Worm (Caenorhabditis elegans) whole organism, L1 larva: ENCODE results near the gene col-85.

Experiments used
- efl-1 ChIP-seq, 4 experiments: fragments of 150-350 bp; optimal IDR thresholded peaks in 3 of 4; peaks in 1 of 4; 1 replicate in 1 of 4; 2 replicates in 3 of 4; lab custom pipeline; 2014; ENCODE audit warnings: missing biosample characterization in 2 of 4, missing genetic modification characterization in 2 of 4, missing genetic modification reagents in 2 of 4
- egl-13 ChIP-seq: sonication (generic microtip); optimal IDR thresholded peaks from 2 replicates; lab custom pipeline; 2016; ENCODE audit warnings: missing genotype, missing genetic modification reagents, missing genetic modification characterization, missing compliant biosample characterization
- lin-14 ChIP-seq: fragments of 200-800 bp; sonication (Bioruptor generic); optimal IDR thresholded peaks from 2 replicates; lab custom pipeline; 2018; ENCODE audit warnings: mild to moderate bottlenecking, missing genetic modification characterization, moderate library complexity, missing compliant biosample characterization
- lsy-2 ChIP-seq, 2 experiments: fragments of 150-350 bp; optimal IDR thresholded peaks; 2 replicates each; lab custom pipeline; 2014; ENCODE audit warnings: missing biosample characterization in 2 of 2, missing genetic modification characterization in 2 of 2
- nhr-237 ChIP-seq: fragments of 150-350 bp; optimal IDR thresholded peaks from 2 replicates; lab custom pipeline; 2014; ENCODE audit warnings: missing biosample characterization, missing genetic modification characterization
- snpc-4 ChIP-seq: fragments of 150-350 bp; optimal IDR thresholded peaks from 2 replicates; lab custom pipeline; 2014; ENCODE audit warnings: missing biosample characterization, missing genetic modification characterization
- sup-37 ChIP-seq: fragments of 200-800 bp; sonication (Bioruptor generic); optimal IDR thresholded peaks from 2 replicates; lab custom pipeline; 2018; ENCODE audit warnings: mild to moderate bottlenecking, missing genetic modification characterization, missing compliant biosample characterization

DNA sequence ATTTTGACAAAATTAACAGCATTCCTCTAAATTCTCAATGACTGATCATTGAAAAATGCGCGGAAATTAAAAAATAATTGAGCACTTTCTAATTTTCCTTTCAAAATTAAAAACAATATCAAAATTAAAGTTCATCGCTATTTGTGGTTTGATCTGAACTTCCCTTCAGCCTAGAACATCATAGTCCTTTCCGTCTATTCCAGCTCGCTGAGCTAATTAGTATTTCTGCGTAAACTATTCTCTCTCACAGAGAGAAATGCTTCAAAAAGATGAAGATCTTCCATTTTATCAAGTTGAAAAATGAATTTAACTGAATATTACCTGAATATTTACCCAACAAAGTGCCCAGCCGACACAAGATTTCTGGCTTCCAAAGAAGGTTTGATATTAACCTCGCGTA lies 12.1 kb upstream of the col-85 start, which contains the start of gene srh-68:
- TF ChIP-seq nhr-237 (no peak), snpc-4 (tag; lab: Kevin White, UChicago) (no peak), efl-1 (optimal IDR thresholded peaks at IDR 0.05; lab: Kevin White, UChicago) (no peak), efl-1 (GFP tag; optimal IDR thresholded peaks at IDR 0.05 in 1 of 2; lab: Kevin White, UChicago) (no peak), lin-14 (GFP tag; lab: Kevin White, UChicago) (no peak), lsy-2 (tag; optimal IDR thresholded peaks at IDR 0.05; lab: Kevin White, UChicago) (no peak), sup-37 (no peak), egl-13 (tag; lab: Kevin White, UChicago) (no peak)
